Worm (Caenorhabditis elegans) whole organism, midembryonic: ENCODE results near the gene T26C5.4.

Experiments used
- cog-1 ChIP-seq: sonication (generic microtip); optimal IDR thresholded peaks from 2 replicates; lab custom pipeline; 2016; ENCODE audit warnings: missing genetic modification characterization, missing compliant biosample characterization
- med-1 ChIP-seq: sonication (generic microtip); optimal IDR thresholded peaks from 2 replicates; lab custom pipeline; 2017; ENCODE audit warnings: missing genetic modification characterization, mild to moderate bottlenecking, missing compliant biosample characterization, antibody characterized with exemption, missing genetic modification reagents; ENCODE audit not compliant: insufficient read depth

ce11 chrII:9265705-9266104, 15.4 kb upstream of the T26C5.4 start:
- no peak for TF ChIP-seq med-1
- no peak for TF ChIP-seq cog-1 (tag; lab: Kevin White, UChicago)
